Fruit fly (Drosophila melanogaster): ENCODE measurements around the gene Lkb1.

The Lkb1 gene

dm6 chr3R:13683624-13684568, 7.5 kb downstream of the Lkb1 start, which contains the start of gene flfl (continued):
- TF ChIP-seq Atf3 (GFP tag; optimal IDR thresholded peaks at IDR 0.05) (peak; percentile 31), fru (optimal IDR thresholded peaks at IDR 0.05) (no peak), phol (tag; optimal IDR thresholded peaks at IDR 0.05) (peak; percentile 98), CG12769 (tag; optimal IDR thresholded peaks at IDR 0.05) (no peak), cas (GFP tag; IDR thresholded peaks at IDR 0.05) (no peak), CG11085 (GFP tag; IDR thresholded peaks at IDR 0.05) (no peak), CG9876 (GFP tag; optimal IDR thresholded peaks at IDR 0.05) (no peak), usp (GFP tag; optimal IDR thresholded peaks at IDR 0.05) (no peak), CG17385 (GFP tag; optimal IDR thresholded peaks at IDR 0.05) (no peak), ems (GFP tag; optimal IDR thresholded peaks at IDR 0.05) (no peak), CG6791 (GFP tag; IDR thresholded peaks at IDR 0.05; ENCODE audit: partially characterized antibody) (no peak), CG8281 (tag; optimal IDR thresholded peaks at IDR 0.05) (no peak), sob (GFP tag; IDR thresholded peaks at IDR 0.05) (no peak), Dll (GFP tag; IDR thresholded peaks at IDR 0.05; ENCODE audit: partially characterized antibody) (no peak), CG9215 (GFP tag; IDR thresholded peaks at IDR 0.05) (no peak), unc-4 (GFP tag; IDR thresholded peaks at IDR 0.05; ENCODE audit: partially characterized antibody) (no peak), CG8388 (GFP tag; optimal IDR thresholded peaks at IDR 0.05) (no peak), nerfin-2 (GFP tag; IDR thresholded peaks at IDR 0.05; ENCODE audit: partially characterized antibody) (no peak), cwo (GFP tag; optimal IDR thresholded peaks at IDR 0.05) (no peak), scrt (GFP tag; optimal IDR thresholded peaks at IDR 0.05) (peak; percentile 14), gfzf (GFP tag; optimal IDR thresholded peaks at IDR 0.05) (peak; percentile 63), Lpt (GFP tag; optimal IDR thresholded peaks at IDR 0.05) (no peak), gsb (GFP tag; IDR thresholded peaks at IDR 0.05) (no peak), ase (GFP tag; IDR thresholded peaks at IDR 0.05) (no peak), croc (GFP tag; conservative IDR thresholded peaks at IDR 0.05) (no peak), NfI (GFP tag; optimal IDR thresholded peaks at IDR 0.05) (peak; percentile 23), CG12391 (tag; optimal IDR thresholded peaks at IDR 0.05) (peak; percentile 15), fd3F (GFP tag; optimal IDR thresholded peaks at IDR 0.05) (no peak), abd-A (tag; optimal IDR thresholded peaks at IDR 0.05) (no peak), slbo (GFP tag; IDR thresholded peaks at IDR 0.05) (no peak), CG10959 (GFP tag; IDR thresholded peaks at IDR 0.05) (no peak), CG30431 (GFP tag; optimal IDR thresholded peaks at IDR 0.05) (no peak), Vsx1 (GFP tag; optimal IDR thresholded peaks at IDR 0.05) (no peak), CG4328 (GFP tag; optimal IDR thresholded peaks at IDR 0.05) (no peak), CG15696 (tag; optimal IDR thresholded peaks at IDR 0.05) (no peak), knrl (GFP tag; IDR thresholded peaks at IDR 0.05; ENCODE audit: partially characterized antibody) (no peak), CG31441 (GFP tag; IDR thresholded peaks at IDR 0.05) (no peak), Camta (GFP tag; optimal IDR thresholded peaks at IDR 0.05) (no peak), jigr1 (GFP tag; IDR thresholded peaks at IDR 0.05) (no peak), CG3065 (GFP tag; optimal IDR thresholded peaks at IDR 0.05) (no peak), CG2875 (GFP tag; optimal IDR thresholded peaks at IDR 0.05) (no peak), CG13775 (GFP tag; optimal IDR thresholded peaks at IDR 0.05) (no peak), CG43689 (GFP tag; IDR thresholded peaks at IDR 0.05) (no peak), Hey (tag; optimal IDR thresholded peaks at IDR 0.05) (no peak), CG13287 (GFP tag; IDR thresholded peaks at IDR 0.05; ENCODE audit: partially characterized antibody) (no peak), HHEX (GFP tag; optimal IDR thresholded peaks at IDR 0.05) (peak; percentile 3), amos (GFP tag; IDR thresholded peaks at IDR 0.05; ENCODE audit: partially characterized antibody) (no peak), CG4360 (GFP tag; IDR thresholded peaks at IDR 0.05) (no peak), CG10431 (GFP tag; optimal IDR thresholded peaks at IDR 0.05) (no peak)

All from whole organism, embryonic.